Fruit fly (Drosophila melanogaster) whole organism, embryonic: ENCODE results near the gene RpS12.

ENCODE experiments used
- Abd-B ChIP-seq: fragments of 200-800 bp; sonication (Bioruptor generic); optimal IDR thresholded peaks from 2 replicates; lab custom pipeline; 2018; ENCODE audit warnings: missing biosample characterization, mild to moderate bottlenecking, missing genetic modification characterization, moderate library complexity
- Atf3 ChIP-seq: fragments of 200-800 bp; sonication (Bioruptor generic); optimal IDR thresholded peaks from 3 replicates; lab custom pipeline; 2016; ENCODE audit warnings: missing biosample characterization, missing genetic modification characterization
- CG10267 ChIP-seq: fragments of 200-800 bp; sonication (Bioruptor generic); optimal IDR thresholded peaks from 2 replicates; lab custom pipeline; 2018; ENCODE audit warnings: missing biosample characterization, mild to moderate bottlenecking, missing genetic modification characterization, moderate library complexity
- CG11456 ChIP-seq: fragments of 200-800 bp; sonication (Bioruptor generic); IDR thresholded peaks from 3 replicates; pipeline ENCODE4 v1.3.6; 2022; ENCODE audit warnings: missing biosample characterization, missing genetic modification characterization
- CG12942 ChIP-seq: fragments of 200-800 bp; sonication (Bioruptor generic); optimal IDR thresholded peaks from 3 replicates; lab custom pipeline; 2016; ENCODE audit warnings: missing biosample characterization, missing genetic modification characterization
- CG13123 ChIP-seq: fragments of 200-800 bp; sonication (Bioruptor generic); optimal IDR thresholded peaks from 2 replicates; lab custom pipeline; 2016; ENCODE audit warnings: missing biosample characterization, missing genetic modification characterization
- CG14050 ChIP-seq: fragments of 200-800 bp; sonication (Bioruptor generic); IDR thresholded peaks from 3 replicates; pipeline ENCODE4 v1.3.6; 2022; ENCODE audit warnings: missing biosample characterization, missing genetic modification characterization
- CG14965 ChIP-seq: fragments of 200-800 bp; sonication (Bioruptor generic); optimal IDR thresholded peaks from 2 replicates; lab custom pipeline; 2016; ENCODE audit warnings: missing biosample characterization, missing genetic modification characterization, borderline replicate concordance
- CG15269 ChIP-seq: fragments of 200-800 bp; sonication (Bioruptor generic); optimal IDR thresholded peaks from 2 replicates; lab custom pipeline; 2018; ENCODE audit warnings: missing biosample characterization, mild to moderate bottlenecking, missing genetic modification characterization, moderate library complexity
- CG15514 ChIP-seq: fragments of 200-800 bp; sonication (Bioruptor generic); optimal IDR thresholded peaks from 3 replicates; lab custom pipeline; 2017; ENCODE audit warnings: missing biosample characterization, missing genetic modification characterization, mild to moderate bottlenecking, moderate library complexity, missing genetic modification reagents
- CG1603 ChIP-seq: fragments of 200-800 bp; sonication (Bioruptor generic); optimal IDR thresholded peaks from 2 replicates; lab custom pipeline; 2019; ENCODE audit warnings: missing biosample characterization, mild to moderate bottlenecking, missing genetic modification characterization, moderate library complexity
- CG30403 ChIP-seq: fragments of 200-800 bp; sonication (Bioruptor generic); optimal IDR thresholded peaks from 3 replicates; lab custom pipeline; 2016; ENCODE audit warnings: missing biosample characterization, missing genetic modification characterization
- CG31441 ChIP-seq: fragments of 200-800 bp; sonication (Bioruptor generic); IDR thresholded peaks from 2 replicates; pipeline ENCODE4 v1.3.6; 2022; ENCODE audit warnings: missing biosample characterization, missing genetic modification characterization
- CG32532 ChIP-seq: fragments of 200-800 bp; sonication (Bioruptor generic); IDR thresholded peaks from 2 replicates; pipeline ENCODE4 v1.3.6; 2022; ENCODE audit warnings: missing biosample characterization, missing genetic modification characterization
- CG3995 ChIP-seq: fragments of 200-800 bp; sonication (Bioruptor generic); optimal IDR thresholded peaks from 3 replicates; lab custom pipeline; 2016; ENCODE audit warnings: missing biosample characterization, missing genetic modification characterization
- CG4730 ChIP-seq: fragments of 200-800 bp; sonication (Bioruptor generic); IDR thresholded peaks from 2 replicates; pipeline ENCODE4 v1.3.6; 2022; ENCODE audit warnings: missing biosample characterization, missing genetic modification characterization
- CG7556 ChIP-seq: fragments of 200-800 bp; sonication (Bioruptor generic); optimal IDR thresholded peaks from 2 replicates; lab custom pipeline; 2017; ENCODE audit warnings: missing biosample characterization, mild to moderate bottlenecking, missing genetic modification characterization
- CG7928 ChIP-seq: fragments of 200-800 bp; sonication (Bioruptor generic); optimal IDR thresholded peaks from 2 replicates; lab custom pipeline; 2017; ENCODE audit warnings: missing biosample characterization, mild to moderate bottlenecking, missing genetic modification characterization
- CG8388 ChIP-seq: fragments of 200-800 bp; sonication (Bioruptor generic); optimal IDR thresholded peaks from 2 replicates; lab custom pipeline; 2019; ENCODE audit warnings: missing biosample characterization, mild to moderate bottlenecking, missing genetic modification characterization, moderate library complexity
- CG9215 ChIP-seq: fragments of 200-800 bp; sonication (Bioruptor generic); IDR thresholded peaks from 2 replicates; pipeline ENCODE4 v1.3.6; 2022; ENCODE audit warnings: missing biosample characterization, missing genetic modification characterization
- CrebB ChIP-seq: fragments of 200-800 bp; sonication (Bioruptor generic); optimal IDR thresholded peaks from 3 replicates; lab custom pipeline; 2018; ENCODE audit warnings: missing biosample characterization, mild to moderate bottlenecking, missing genetic modification characterization
- Dip2 ChIP-seq: fragments of 200-800 bp; sonication (Bioruptor generic); IDR thresholded peaks from 2 replicates; pipeline ENCODE4 v1.3.6; 2022; ENCODE audit warnings: missing biosample characterization, missing genetic modification characterization
- Dref ChIP-seq: fragments of 200-800 bp; sonication (Bioruptor generic); IDR thresholded peaks from 2 replicates; pipeline ENCODE4 v1.3.6; 2022; ENCODE audit warnings: missing biosample characterization, missing genetic modification characterization
- Elba2 ChIP-seq: fragments of 200-800 bp; sonication (Bioruptor generic); optimal IDR thresholded peaks from 3 replicates; lab custom pipeline; 2016; ENCODE audit warnings: missing biosample characterization, missing genetic modification characterization
- HLH3B ChIP-seq: fragments of 200-800 bp; sonication (Bioruptor generic); IDR thresholded peaks from 2 replicates; pipeline ENCODE4 v1.3.6; 2022; ENCODE audit warnings: missing biosample characterization, missing genetic modification characterization
- Hr78 ChIP-seq, 2 experiments: fragments of 200-800 bp in 1 of 2; fragments of >200 bp in 1 of 2; sonication (Bioruptor generic) in 1 of 2; optimal IDR thresholded peaks; 2 replicates each; lab custom pipeline; 2017 to 2019; ENCODE audit warnings: missing biosample characterization in 2 of 2, missing genetic modification characterization in 2 of 2, mild to moderate bottlenecking in 1 of 2, moderate library complexity in 1 of 2
- Mad ChIP-seq: fragments of 200-800 bp; sonication (Bioruptor generic); optimal IDR thresholded peaks from 2 replicates; lab custom pipeline; 2016; ENCODE audit warnings: missing biosample characterization, missing genetic modification characterization
- Myb ChIP-seq: fragments of 200-800 bp; sonication (Bioruptor generic); optimal IDR thresholded peaks from 2 replicates; lab custom pipeline; 2016; ENCODE audit warnings: missing biosample characterization, missing genetic modification characterization
- Nf-YB ChIP-seq: fragments of 200-800 bp; sonication (Bioruptor generic); optimal IDR thresholded peaks from 3 replicates; lab custom pipeline; 2019; ENCODE audit warnings: missing biosample characterization, mild to moderate bottlenecking, missing genetic modification characterization, moderate library complexity
- Poxn ChIP-seq: fragments of 200-800 bp; sonication (Bioruptor generic); IDR thresholded peaks from 2 replicates; pipeline ENCODE4 v1.3.6; 2022; ENCODE audit warnings: missing biosample characterization, missing genetic modification characterization
- Ravus ChIP-seq: fragments of 200-800 bp; sonication (Bioruptor generic); IDR thresholded peaks from 2 replicates; pipeline ENCODE4 v1.3.6; 2022; ENCODE audit warnings: missing biosample characterization, missing genetic modification characterization
- Scr ChIP-seq: fragments of 200-800 bp; sonication (Bioruptor generic); IDR thresholded peaks from 2 replicates; pipeline ENCODE4 v1.3.6; 2022; ENCODE audit warnings: missing biosample characterization, missing genetic modification characterization; ENCODE audit not compliant: partially characterized antibody
- Sox100B ChIP-seq: fragments of 200-800 bp; sonication (Bioruptor generic); optimal IDR thresholded peaks from 3 replicates; lab custom pipeline; 2018; ENCODE audit warnings: missing biosample characterization, mild to moderate bottlenecking, missing genetic modification characterization
- Spps ChIP-seq: fragments of 200-800 bp; sonication (Bioruptor generic); optimal IDR thresholded peaks from 2 replicates; lab custom pipeline; 2018; ENCODE audit warnings: missing biosample characterization, mild to moderate bottlenecking, missing genetic modification characterization
- Stat92E ChIP-seq, 3 experiments: fragments of >200 bp in 2 of 3; fragments of 200-800 bp in 1 of 3; sonication (Bioruptor generic) in 1 of 3; optimal IDR thresholded peaks; 2 replicates each; lab custom pipeline; 2017 to 2019; ENCODE audit warnings: missing biosample characterization in 3 of 3, missing genetic modification characterization in 3 of 3, mild to moderate bottlenecking in 1 of 3, moderate library complexity in 1 of 3
- Xbp1 ChIP-seq: fragments of 200-800 bp; sonication (Bioruptor generic); optimal IDR thresholded peaks from 3 replicates; lab custom pipeline; 2016; ENCODE audit warnings: missing biosample characterization, mild to moderate bottlenecking, missing genetic modification characterization
- chif ChIP-seq, 2 experiments: fragments of 200-800 bp; sonication (Bioruptor generic); optimal IDR thresholded peaks; 3 replicates each; lab custom pipeline; 2016; ENCODE audit warnings: missing biosample characterization in 2 of 2, missing genetic modification characterization in 2 of 2
- hkb ChIP-seq, 2 experiments: fragments of 200-800 bp in 1 of 2; fragments of >200 bp in 1 of 2; sonication (Bioruptor generic) in 1 of 2; IDR thresholded peaks in 1 of 2; optimal IDR thresholded peaks in 1 of 2; 2 replicates each; pipeline versions ENCODE4 v1.3.6 to Lab custom; 2017 to 2022; ENCODE audit warnings: missing biosample characterization in 1 of 2, missing genetic modification characterization in 1 of 2
- jigr1 ChIP-seq: fragments of 200-800 bp; sonication (Bioruptor generic); IDR thresholded peaks from 3 replicates; pipeline ENCODE4 v1.3.6; 2022; ENCODE audit warnings: missing biosample characterization, missing genetic modification characterization
- jing ChIP-seq: fragments of 200-800 bp; sonication (Bioruptor generic); optimal IDR thresholded peaks from 2 replicates; lab custom pipeline; 2018; ENCODE audit warnings: missing biosample characterization, mild to moderate bottlenecking, missing genetic modification characterization
- nau ChIP-seq: fragments of 200-800 bp; sonication (Bioruptor generic); optimal IDR thresholded peaks from 3 replicates; lab custom pipeline; 2017; ENCODE audit warnings: missing biosample characterization, mild to moderate bottlenecking, missing genetic modification characterization, missing genetic modification reagents
- nmo ChIP-seq: fragments of 200-800 bp; sonication (Bioruptor generic); optimal IDR thresholded peaks from 2 replicates; lab custom pipeline; 2018; ENCODE audit warnings: missing biosample characterization, mild to moderate bottlenecking, missing genetic modification characterization, moderate library complexity
- onecut ChIP-seq: fragments of 200-800 bp; sonication (Bioruptor generic); IDR thresholded peaks from 2 replicates; pipeline ENCODE4 v1.3.6; 2022; ENCODE audit warnings: missing biosample characterization, missing genetic modification characterization
- rib ChIP-seq: fragments of 200-800 bp; sonication (Bioruptor generic); IDR thresholded peaks from 2 replicates; pipeline ENCODE4 v1.3.6; 2022; ENCODE audit warnings: missing biosample characterization, missing genetic modification characterization
- sens-2 ChIP-seq: fragments of 200-800 bp; sonication (Bioruptor generic); IDR thresholded peaks from 2 replicates; pipeline ENCODE4 v1.3.6; 2022; ENCODE audit warnings: missing biosample characterization, missing genetic modification characterization
- slp2 ChIP-seq: fragments of 200-800 bp; sonication (Bioruptor generic); optimal IDR thresholded peaks from 2 replicates; lab custom pipeline; 2016; ENCODE audit warnings: missing biosample characterization, missing genetic modification characterization
- sqz ChIP-seq: fragments of 200-800 bp; sonication (Bioruptor generic); optimal IDR thresholded peaks from 3 replicates; lab custom pipeline; 2018; ENCODE audit warnings: missing biosample characterization, mild to moderate bottlenecking, missing genetic modification characterization
- wor ChIP-seq: fragments of 200-800 bp; sonication (Bioruptor generic); IDR thresholded peaks from 2 replicates; pipeline ENCODE4 v1.3.6; 2022; ENCODE audit warnings: missing biosample characterization, missing genetic modification characterization
- z ChIP-seq: fragments of 200-800 bp; sonication (Bioruptor generic); IDR thresholded peaks from 3 replicates; pipeline ENCODE4 v1.3.6; 2022; ENCODE audit warnings: missing biosample characterization, missing genetic modification characterization
- zfh2 ChIP-seq: fragments of 200-800 bp; sonication (Bioruptor generic); optimal IDR thresholded peaks from 2 replicates; lab custom pipeline; 2016; ENCODE audit warnings: missing biosample characterization, missing genetic modification characterization

Gene RpS12

dm6 chr3L:13017803-13018324 is 5.3 kb upstream of the RpS12 start, which contains the start of the genes mRpL20 and Icmt (continued):
- peak; percentile 74 for TF ChIP-seq Spps (tag; lab: Kevin White, UChicago)
- peak; percentile 41 for TF ChIP-seq Mad (GFP tag; lab: Kevin White, UChicago)
- peak; percentile 98 for TF ChIP-seq CG32532 (GFP tag; lab: Robert Waterston, UW)
- TF ChIP-seq hkb (optimal IDR thresholded peaks at IDR 0.05; lab: Kevin White, UChicago): no peak
- TF ChIP-seq hkb (GFP tag; IDR thresholded peaks at IDR 0.05; lab: Robert Waterston, UW): peak; percentile 96
- peak; percentile 88 for TF ChIP-seq CG12942 (GFP tag; lab: Kevin White, UChicago)
- peak; percentile 77 for TF ChIP-seq CG10267
- TF ChIP-seq nau: peak; percentile 59
- TF ChIP-seq CG15269: peak; percentile 97
- peak in 1 of 3 experiments; percentile 82 for TF ChIP-seq Stat92E (GFP tag; optimal IDR thresholded peaks at IDR 0.05; lab: Kevin White, UChicago)
- peak; percentile 77 for TF ChIP-seq Nf-YB (GFP tag; lab: Kevin White, UChicago)
- peak; percentile 10 for TF ChIP-seq Atf3 (GFP tag; lab: Kevin White, UChicago)
- peak; percentile 95 for TF ChIP-seq CG14050 (GFP tag; lab: Robert Waterston, UW)
- TF ChIP-seq wor (GFP tag; lab: Robert Waterston, UW): peak; percentile 93
- peak; percentile 93 for TF ChIP-seq CG30403 (GFP tag; lab: Kevin White, UChicago)
- TF ChIP-seq Xbp1 (GFP tag; lab: Kevin White, UChicago): peak; percentile 93
- TF ChIP-seq CrebB (tag; lab: Kevin White, UChicago): peak; percentile 90
- TF ChIP-seq CG7556 (GFP tag; lab: Kevin White, UChicago): peak; percentile 92
- TF ChIP-seq CG15514 (GFP tag; lab: Kevin White, UChicago): peak; percentile 74
- TF ChIP-seq CG4730: peak; percentile 96
- TF ChIP-seq CG11456 (GFP tag; lab: Robert Waterston, UW): peak; percentile 96
- TF ChIP-seq Dip2 (GFP tag; lab: Robert Waterston, UW): no peak
- TF ChIP-seq CG14965 (GFP tag; lab: Kevin White, UChicago): no peak
- peak; percentile 89 for TF ChIP-seq jigr1 (GFP tag; lab: Robert Waterston, UW)
- peak; percentile 85 for TF ChIP-seq Scr (GFP tag; lab: Robert Waterston, UW)
- TF ChIP-seq chif (GFP tag; optimal IDR thresholded peaks at IDR 0.05; lab: Kevin White, UChicago): peak in 1 of 2 experiments; percentile 45
- peak; percentile 80 for TF ChIP-seq sens-2
- TF ChIP-seq Dref (GFP tag; lab: Robert Waterston, UW): peak; percentile 66
- TF ChIP-seq Myb (GFP tag; lab: Kevin White, UChicago): no peak
- no peak for TF ChIP-seq Elba2
- peak; percentile 57 for TF ChIP-seq CG1603
- TF ChIP-seq slp2 (GFP tag; lab: Kevin White, UChicago): peak; percentile 17
- TF ChIP-seq rib (GFP tag; lab: Robert Waterston, UW): peak; percentile 93
- TF ChIP-seq CG3995 (GFP tag; lab: Kevin White, UChicago): peak; percentile 32
- TF ChIP-seq z: no peak
- TF ChIP-seq Hr78 (GFP tag; optimal IDR thresholded peaks at IDR 0.05; lab: Kevin White, UChicago): peak in 1 of 2 experiments; percentile 60
- peak; percentile 83 for TF ChIP-seq Sox100B (GFP tag; lab: Kevin White, UChicago)
- TF ChIP-seq Ravus: peak; percentile 90
- TF ChIP-seq CG9215 (GFP tag; lab: Robert Waterston, UW): peak; percentile 93
- peak; percentile 93 for TF ChIP-seq Abd-B (GFP tag; lab: Kevin White, UChicago)
- TF ChIP-seq zfh2 (GFP tag; lab: Kevin White, UChicago): peak; percentile 62
- peak; percentile 92 for TF ChIP-seq Poxn (GFP tag; lab: Robert Waterston, UW)
- TF ChIP-seq sqz: peak; percentile 54
- peak; percentile 82 for TF ChIP-seq jing (GFP tag; lab: Kevin White, UChicago)
- peak; percentile 57 for TF ChIP-seq CG7928 (GFP tag; lab: Kevin White, UChicago)
- TF ChIP-seq CG13123: peak; percentile 80
- TF ChIP-seq CG8388: peak; percentile 94
- peak; percentile 97 for TF ChIP-seq HLH3B (GFP tag; lab: Robert Waterston, UW)
- TF ChIP-seq onecut (GFP tag; lab: Robert Waterston, UW): peak; percentile 79
- TF ChIP-seq nmo (GFP tag; lab: Kevin White, UChicago): peak; percentile 96
- TF ChIP-seq CG31441 (GFP tag; lab: Robert Waterston, UW): peak; percentile 95
